Fruit fly (Drosophila melanogaster): Measurements from ENCODE around the gene eIF4EHP.

DNA sequence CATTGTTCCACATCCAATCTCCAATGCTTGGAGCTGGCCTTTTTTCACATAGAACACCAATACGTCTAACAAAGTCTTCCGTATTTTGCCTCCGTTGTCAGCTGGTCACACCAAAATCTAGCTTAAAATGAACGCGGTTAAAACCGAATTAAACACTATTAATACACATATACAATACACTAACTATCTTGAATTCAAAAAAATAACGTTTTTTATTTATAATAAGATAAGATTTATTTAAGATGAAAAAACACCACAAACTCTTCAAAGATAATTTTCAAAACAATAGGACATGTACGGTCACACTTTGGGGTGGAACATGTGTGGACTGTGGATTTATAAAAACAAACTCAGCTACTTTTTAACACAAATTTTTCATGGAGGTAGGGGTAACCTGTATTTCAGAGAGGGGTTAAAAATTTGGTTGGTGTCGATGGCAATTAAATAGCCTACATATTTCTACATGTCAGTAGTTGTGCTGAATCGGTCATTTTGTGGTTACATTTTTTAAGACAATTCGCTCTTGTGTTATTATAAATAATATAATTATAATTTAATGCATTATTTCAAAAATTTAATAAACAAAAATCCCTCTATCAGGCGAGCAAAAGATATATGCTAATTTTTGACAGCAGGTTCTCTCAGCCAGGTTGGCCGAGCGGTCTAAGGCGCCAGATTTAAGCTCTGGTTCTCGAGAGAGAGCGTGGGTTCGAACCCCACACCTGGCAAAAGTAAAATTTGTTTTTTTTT, 3.7 kb upstream of the eIF4EHP start, which contains the start of gene CG13605:
- TF ChIP-seq CG12605 (GFP tag; IDR thresholded peaks at IDR 0.05) (peak; percentile 37; the same call in 1 of the 2 replicates), Ets98B (GFP tag; IDR thresholded peaks at IDR 0.05) (peak; percentile 82), CG15710 (tag; optimal IDR thresholded peaks at IDR 0.05) (peak; percentile 39), fd96Ca (GFP tag; IDR thresholded peaks at IDR 0.05) (peak; percentile 66), CG17806 (tag; optimal IDR thresholded peaks at IDR 0.05) (peak; percentile 54), CG4496 (GFP tag; IDR thresholded peaks at IDR 0.05) (peak; percentile 86), CG10348 (GFP tag; IDR thresholded peaks at IDR 0.05) (no peak)

All from whole organism, pupa.